Worm (Caenorhabditis elegans): ENCODE results near the gene C24H12.6.

C24H12.6 gene

ce11 chrII:418782-419181 lies at the start of gene C24H12.6:
Gene C24H12.6 (minus strand): TSS chrII:418882.
- TF ChIP-seq sea-2 (GFP tag; IDR thresholded peaks at IDR 0.05) (no peak), tbx-9 (tag; optimal IDR thresholded peaks at IDR 0.05; ENCODE audit: borderline replicate concordance) (no peak), lag-1 (GFP tag; IDR thresholded peaks at IDR 0.05) (no peak), ztf-28 (GFP tag; IDR thresholded peaks at IDR 0.05) (no peak), attf-6 (GFP tag; IDR thresholded peaks at IDR 0.05) (no peak), F55B11.4 (tag; optimal IDR thresholded peaks at IDR 0.05; ENCODE audit: borderline replicate concordance, insufficient read depth) (no peak), F22D6.2 (tag; optimal IDR thresholded peaks at IDR 0.05) (no peak), attf-3 (GFP tag; conservative IDR thresholded peaks at IDR 0.05) (no peak)

- no peak for TF ChIP-seq Y53G8AR.9 (GFP tag; conservative IDR thresholded peaks at IDR 0.05)
- no peak for TF ChIP-seq chd-7 (tag; optimal IDR thresholded peaks at IDR 0.05)
- TF ChIP-seq Y67H2A.10 (GFP tag; conservative IDR thresholded peaks at IDR 0.05): no peak
- no peak for TF ChIP-seq ztf-25 (GFP tag; IDR thresholded peaks at IDR 0.05)
- TF ChIP-seq ama-1 (optimal IDR thresholded peaks at IDR 0.05): no peak
- no peak for TF ChIP-seq ama-1 (GFP tag; optimal IDR thresholded peaks at IDR 0.05)
- no peak for TF ChIP-seq egl-44 (GFP tag; IDR thresholded peaks at IDR 0.05)
- no peak for TF ChIP-seq hmg-1.2 (GFP tag; IDR thresholded peaks at IDR 0.05)
- TF ChIP-seq F33H1.4 (GFP tag; IDR thresholded peaks at IDR 0.05): no peak
- TF ChIP-seq snpc-4 (GFP tag; optimal IDR thresholded peaks at IDR 0.05): no peak
- TF ChIP-seq snpc-4 (tag; optimal IDR thresholded peaks at IDR 0.05): no peak
- TF ChIP-seq hsf-1 (GFP tag; IDR thresholded peaks at IDR 0.05): no peak
- TF ChIP-seq mes-4 (tag; optimal IDR thresholded peaks at IDR 0.05): no peak
- TF ChIP-seq snpc-1.1 (tag; optimal IDR thresholded peaks at IDR 0.05; ENCODE audit: insufficient read depth): no peak
- no peak for TF ChIP-seq dpff-1 (tag; optimal IDR thresholded peaks at IDR 0.05)
- no peak for TF ChIP-seq ekl-4 (GFP tag; IDR thresholded peaks at IDR 0.05)
These were observed 48.6 kb upstream of the C24H12.6 start, which contains the start of gene nfyb-1 for ce11 chrII:467265-467664. Gene nfyb-1 (minus strand): TSS chrII:467365.

ce11 chrII:461297-461696 lies 42.6 kb upstream of the C24H12.6 start:
- TF ChIP-seq lsl-1 (GFP tag; optimal IDR thresholded peaks at IDR 0.05) (peak; percentile 24), F39B2.1 (GFP tag; IDR thresholded peaks at IDR 0.05) (no peak), ztf-25 (GFP tag; IDR thresholded peaks at IDR 0.05) (no peak), lin-54 (GFP tag; optimal IDR thresholded peaks at IDR 0.05) (no peak), chd-7 (tag; optimal IDR thresholded peaks at IDR 0.05) (no peak)

- TF ChIP-seq lsl-1 (GFP tag; optimal IDR thresholded peaks at IDR 0.05) (no peak), gei-17 (GFP tag; optimal IDR thresholded peaks at IDR 0.05) (no peak), F49E8.2 (tag; optimal IDR thresholded peaks at IDR 0.05; ENCODE audit: insufficient read depth) (no peak), lag-1 (GFP tag; IDR thresholded peaks at IDR 0.05) (no peak), K11D2.4 (GFP tag; IDR thresholded peaks at IDR 0.05) (no peak), ztf-25 (GFP tag; IDR thresholded peaks at IDR 0.05) (no peak), nhr-179 (tag; optimal IDR thresholded peaks at IDR 0.05) (no peak), him-1 (tag; optimal IDR thresholded peaks at IDR 0.05) (no peak)
These were observed 42.2 kb upstream of the C24H12.6 start, which contains the start of gene W10D9.3 for ce11 chrII:460835-461234. Gene W10D9.3 (minus strand): TSS chrII:460935.

- TF ChIP-seq tlf-1 (GFP tag; optimal IDR thresholded peaks at IDR 0.05) (no peak), B0261.1 (tag; optimal IDR thresholded peaks at IDR 0.05) (no peak), Y53F4B.3 (GFP tag; IDR thresholded peaks at IDR 0.05) (no peak), F52B5.7 (tag; optimal IDR thresholded peaks at IDR 0.05) (no peak), rcor-1 (GFP tag; IDR thresholded peaks at IDR 0.05) (no peak), ztf-25 (GFP tag; IDR thresholded peaks at IDR 0.05) (no peak), lsl-1 (GFP tag; optimal IDR thresholded peaks at IDR 0.05) (no peak), nhr-80 (tag; optimal IDR thresholded peaks at IDR 0.05) (no peak), aptf-3 (GFP tag; IDR thresholded peaks at IDR 0.05) (no peak), egl-18 (GFP tag; IDR thresholded peaks at IDR 0.05) (no peak), T26A5.8 (tag; optimal IDR thresholded peaks at IDR 0.05) (no peak)
These were observed 39.1 kb upstream of the C24H12.6 start, which contains the start of gene gvd-1 for ce11 chrII:457790-458189. Gene gvd-1 (minus strand): TSS chrII:457890.
